Worm (Caenorhabditis elegans) whole organism, mixed stage, embryonic: ENCODE data around the gene tbc-8.
A peak's percentile ranks its signal among the peaks of the same experiment; 100 is the strongest.

ENCODE experiments used
- M03D4.4 ChIP-seq: sonication (generic microtip); optimal IDR thresholded peaks from 2 replicates; lab custom pipeline; 2017; ENCODE audit warnings: mild to moderate bottlenecking, missing genetic modification characterization, missing compliant biosample characterization
- bed-3 ChIP-seq: fragments of 200-800 bp; sonication (Bioruptor generic); optimal IDR thresholded peaks from 3 replicates; lab custom pipeline; 2018; ENCODE audit warnings: mild to moderate bottlenecking, missing genetic modification characterization, moderate library complexity, missing compliant biosample characterization
- blmp-1 ChIP-seq: fragments of 150-350 bp; optimal IDR thresholded peaks from 2 replicates; lab custom pipeline; 2014; ENCODE audit warnings: missing biosample characterization, missing genetic modification characterization
- ceh-39 ChIP-seq: fragments of 150-350 bp; optimal IDR thresholded peaks from 2 replicates; lab custom pipeline; 2014; ENCODE audit warnings: missing biosample characterization, missing genetic modification characterization
- ceh-83 ChIP-seq: fragments of 200-800 bp; sonication (Bioruptor generic); optimal IDR thresholded peaks from 2 replicates; lab custom pipeline; 2018; ENCODE audit warnings: mild to moderate bottlenecking, missing genetic modification characterization, missing compliant biosample characterization
- ces-1 ChIP-seq: fragments of 150-350 bp; optimal IDR thresholded peaks from 2 replicates; lab custom pipeline; 2014; ENCODE audit warnings: missing biosample characterization, missing genetic modification reagents, missing genetic modification characterization
- cnd-1 ChIP-seq: fragments of 200-800 bp; sonication (Bioruptor generic); optimal IDR thresholded peaks from 2 replicates; lab custom pipeline; 2018; ENCODE audit warnings: mild to moderate bottlenecking, missing genetic modification characterization, missing compliant biosample characterization
- drap-1 ChIP-seq: fragments of 200-800 bp; sonication (Bioruptor generic); optimal IDR thresholded peaks from 3 replicates; lab custom pipeline; 2018; ENCODE audit warnings: mild to moderate bottlenecking, missing genetic modification characterization, missing compliant biosample characterization
- elt-1 ChIP-seq: sonication (generic microtip); optimal IDR thresholded peaks from 2 replicates; lab custom pipeline; 2017; ENCODE audit warnings: missing genetic modification characterization, mild to moderate bottlenecking, missing compliant biosample characterization, antibody characterized with exemption, moderate library complexity, borderline replicate concordance; ENCODE audit not compliant: insufficient read depth
- elt-3 ChIP-seq: fragments of 150-350 bp; optimal IDR thresholded peaks from 2 replicates; lab custom pipeline; 2014; ENCODE audit warnings: missing biosample characterization, missing genetic modification characterization
- flh-1 ChIP-seq: fragments of 200-800 bp; sonication (Bioruptor generic); optimal IDR thresholded peaks from 2 replicates; lab custom pipeline; 2018; ENCODE audit warnings: mild to moderate bottlenecking, missing genetic modification characterization, moderate library complexity, missing compliant biosample characterization
- hlh-1 ChIP-seq: fragments of 150-350 bp; optimal IDR thresholded peaks from 2 replicates; lab custom pipeline; 2014; ENCODE audit warnings: missing biosample characterization, missing genetic modification reagents, missing genetic modification characterization
- lin-13 ChIP-seq: fragments of 150-350 bp; optimal IDR thresholded peaks from 2 replicates; lab custom pipeline; 2014; ENCODE audit warnings: missing biosample characterization, missing genetic modification characterization
- lin-32 ChIP-seq: fragments of 200-800 bp; sonication (Bioruptor generic); optimal IDR thresholded peaks from 2 replicates; lab custom pipeline; 2018; ENCODE audit warnings: mild to moderate bottlenecking, missing genetic modification characterization, missing compliant biosample characterization
- lsy-2 ChIP-seq: fragments of 150-350 bp; optimal IDR thresholded peaks from 2 replicates; lab custom pipeline; 2014; ENCODE audit warnings: missing biosample characterization, missing genetic modification characterization
- mab-5 ChIP-seq: fragments of 150-350 bp; optimal IDR thresholded peaks from 2 replicates; lab custom pipeline; 2014; ENCODE audit warnings: missing biosample characterization, missing genetic modification characterization
- mls-2 ChIP-seq: sonication (generic microtip); optimal IDR thresholded peaks from 2 replicates; lab custom pipeline; 2016; ENCODE audit warnings: mild to moderate bottlenecking, missing genetic modification characterization, moderate library complexity, missing compliant biosample characterization
- nhr-12 ChIP-seq: fragments of 150-350 bp; optimal IDR thresholded peaks from 2 replicates; lab custom pipeline; 2014; ENCODE audit warnings: missing biosample characterization, missing genetic modification characterization
- nhr-2 ChIP-seq: fragments of 150-350 bp; optimal IDR thresholded peaks from 2 replicates; lab custom pipeline; 2014; ENCODE audit warnings: missing biosample characterization, missing genetic modification characterization
- nhr-237 ChIP-seq: fragments of 150-350 bp; optimal IDR thresholded peaks from 2 replicates; lab custom pipeline; 2014; ENCODE audit warnings: missing biosample characterization, missing genetic modification characterization
- nhr-28 ChIP-seq: fragments of 150-350 bp; optimal IDR thresholded peaks from 2 replicates; lab custom pipeline; 2014; ENCODE audit warnings: missing biosample characterization, missing genetic modification characterization
- nhr-76 ChIP-seq: sonication (generic microtip); optimal IDR thresholded peaks from 2 replicates; lab custom pipeline; 2017; ENCODE audit warnings: missing biosample characterization, missing genetic modification characterization
- pha-4 ChIP-seq: fragments of 150-350 bp; optimal IDR thresholded peaks from 2 replicates; lab custom pipeline; 2018; ENCODE audit warnings: missing biosample characterization, missing genetic modification reagents, missing genetic modification characterization
- sem-2 ChIP-seq: fragments of 200-800 bp; sonication (Bioruptor generic); optimal IDR thresholded peaks from 2 replicates; lab custom pipeline; 2018; ENCODE audit warnings: mild to moderate bottlenecking, missing genetic modification characterization, missing compliant biosample characterization
- snpc-4 ChIP-seq: fragments of 150-350 bp; optimal IDR thresholded peaks from 2 replicates; lab custom pipeline; 2014; ENCODE audit warnings: missing biosample characterization, missing genetic modification characterization
- sptf-1 ChIP-seq: sonication (generic microtip); optimal IDR thresholded peaks from 2 replicates; lab custom pipeline; 2017; ENCODE audit warnings: mild to moderate bottlenecking, missing genetic modification characterization, moderate library complexity, missing compliant biosample characterization
- tbx-8 ChIP-seq: fragments of 200-800 bp; sonication (Bioruptor generic); optimal IDR thresholded peaks from 2 replicates; lab custom pipeline; 2018; ENCODE audit warnings: mild to moderate bottlenecking, missing genetic modification characterization, moderate library complexity, missing compliant biosample characterization
- unc-120 ChIP-seq: sonication (generic microtip); optimal IDR thresholded peaks from 2 replicates; lab custom pipeline; 2017; ENCODE audit warnings: missing genetic modification characterization, missing compliant biosample characterization; ENCODE audit not compliant: poor library complexity, severe bottlenecking
- unc-39 ChIP-seq: fragments of 150-350 bp; optimal IDR thresholded peaks from 2 replicates; lab custom pipeline; 2014; ENCODE audit warnings: missing biosample characterization, missing genetic modification characterization
- unc-62 ChIP-seq: fragments of 150-350 bp; optimal IDR thresholded peaks from 2 replicates; lab custom pipeline; 2014; ENCODE audit warnings: missing biosample characterization, missing genetic modification reagents, missing genetic modification characterization
- zip-8 ChIP-seq: fragments of 150-350 bp; optimal IDR thresholded peaks from 2 replicates; lab custom pipeline; 2014; ENCODE audit warnings: missing biosample characterization, missing genetic modification characterization
- ztf-11 ChIP-seq: fragments of 150-350 bp; optimal IDR thresholded peaks from 2 replicates; lab custom pipeline; 2014; ENCODE audit warnings: missing biosample characterization, missing genetic modification characterization

tbc-8 gene

ce11 chrIII:10381473-10381872 lies 16.7 kb downstream of the tbc-8 start, which contains the start of gene C38H2.2:
C38H2.2 (plus strand) TSS chrIII:10381773.
- TF ChIP-seq sptf-1 (tag; lab: Kevin White, UChicago) (no peak), nhr-28 (tag; lab: Kevin White, UChicago) (no peak), elt-3 (tag; lab: Kevin White, UChicago) (no peak), blmp-1 (tag; lab: Kevin White, UChicago) (no peak), unc-39 (tag; lab: Kevin White, UChicago) (no peak), cnd-1 (no peak), drap-1 (GFP tag; lab: Kevin White, UChicago) (no peak), nhr-12 (tag; lab: Kevin White, UChicago) (no peak), nhr-76 (no peak), nhr-237 (tag; lab: Kevin White, UChicago) (no peak), flh-1 (GFP tag; lab: Kevin White, UChicago) (no peak), unc-62 (no peak), M03D4.4 (no peak), ces-1 (GFP tag; lab: Kevin White, UChicago) (no peak), nhr-2 (tag; lab: Kevin White, UChicago) (no peak)

- TF ChIP-seq blmp-1 (tag; lab: Kevin White, UChicago): no peak
- TF ChIP-seq lin-32: no peak
- no peak for TF ChIP-seq ces-1 (GFP tag; lab: Kevin White, UChicago)
- TF ChIP-seq unc-62: no peak
- TF ChIP-seq bed-3 (GFP tag; lab: Kevin White, UChicago): no peak
- no peak for TF ChIP-seq unc-120 (tag; lab: Kevin White, UChicago)
- no peak for TF ChIP-seq unc-39 (tag; lab: Kevin White, UChicago)
- TF ChIP-seq mab-5: no peak
- TF ChIP-seq nhr-2 (tag; lab: Kevin White, UChicago): no peak
- TF ChIP-seq lsy-2 (tag; lab: Kevin White, UChicago): no peak
- TF ChIP-seq pha-4 (tag; lab: Kevin White, UChicago): no peak
- no peak for TF ChIP-seq elt-1 (tag; lab: Kevin White, UChicago)
- no peak for TF ChIP-seq tbx-8 (GFP tag; lab: Kevin White, UChicago)
- no peak for TF ChIP-seq zip-8 (tag; lab: Kevin White, UChicago)
- no peak for TF ChIP-seq hlh-1 (tag; lab: Kevin White, UChicago)
- no peak for TF ChIP-seq snpc-4 (tag; lab: Kevin White, UChicago)
- TF ChIP-seq nhr-12 (tag; lab: Kevin White, UChicago): no peak
- no peak for TF ChIP-seq nhr-28 (tag; lab: Kevin White, UChicago)
Measured at ce11 chrIII:10383804-10384203, 19.0 kb downstream of the tbc-8 start.

DNA sequence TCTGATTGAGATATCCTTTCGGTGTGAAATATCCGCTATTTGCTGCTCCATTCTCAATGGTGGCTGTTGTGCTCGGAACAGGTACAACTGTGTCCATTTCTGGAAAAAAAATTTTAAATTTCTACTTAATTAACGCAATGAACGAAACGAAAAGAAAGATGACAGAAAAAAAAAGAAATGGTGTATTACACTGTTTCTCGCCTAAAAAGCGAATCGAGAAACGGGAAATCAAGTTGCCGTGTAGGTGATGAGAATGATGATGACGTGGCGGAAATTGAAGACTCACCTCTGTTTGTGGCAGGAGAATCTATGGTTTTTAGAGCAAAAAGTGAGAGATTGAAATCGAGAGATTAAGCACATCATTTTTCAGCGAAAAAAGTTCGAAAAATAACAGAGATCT lies 21.7 kb downstream of the tbc-8 start, which contains the start of gene C38H2.3:
Gene C38H2.3 (minus strand): TSS at position 101 of the 400 bp plus-strand sequence.
- TF ChIP-seq bed-3 (GFP tag; lab: Kevin White, UChicago) (no peak), blmp-1 (tag; lab: Kevin White, UChicago) (no peak), drap-1 (GFP tag; lab: Kevin White, UChicago) (no peak), pha-4 (tag; lab: Kevin White, UChicago) (no peak), mls-2 (tag; lab: Kevin White, UChicago) (no peak), elt-3 (tag; lab: Kevin White, UChicago) (no peak), nhr-237 (tag; lab: Kevin White, UChicago) (no peak), mab-5 (no peak), ceh-83 (GFP tag; lab: Kevin White, UChicago) (no peak), lsy-2 (tag; lab: Kevin White, UChicago) (no peak), sem-2 (no peak), unc-39 (tag; lab: Kevin White, UChicago) (no peak), nhr-76 (no peak), lin-13 (tag; lab: Kevin White, UChicago) (no peak)

- TF ChIP-seq ces-1 (GFP tag; lab: Kevin White, UChicago) (peak; percentile 18), tbx-8 (GFP tag; lab: Kevin White, UChicago) (no peak)
Measured at ce11 chrIII:10389608-10390007, 24.9 kb downstream of the tbc-8 start.

- TF ChIP-seq lsy-2 (tag; lab: Kevin White, UChicago): no peak
- TF ChIP-seq ceh-39: no peak
- TF ChIP-seq unc-62: no peak
- TF ChIP-seq ztf-11: no peak
- no peak for TF ChIP-seq blmp-1 (tag; lab: Kevin White, UChicago)
Measured at ce11 chrIII:10391628-10392027, 26.9 kb downstream of the tbc-8 start, which contains the start of gene M03C11.9. M03C11.9 (minus strand) TSS chrIII:10391728.
